Worm (Caenorhabditis elegans) whole organism, young adult: ENCODE results near the gene gtf-2H2C.

ENCODE experiments used
- B0019.2 ChIP-seq: fragments of 200-800 bp; sonication (Bioruptor generic); conservative IDR thresholded peaks from 2 replicates; pipeline ENCODE4 v1.3.6; 2022; ENCODE audit warnings: missing genetic modification reagents, missing genetic modification characterization, missing compliant biosample characterization
- B0035.1 ChIP-seq: sonication (generic microtip); optimal IDR thresholded peaks from 2 replicates; lab custom pipeline; 2016; ENCODE audit warnings: missing genetic modification characterization, mild to moderate bottlenecking, missing compliant biosample characterization, missing genotype, missing genetic modification reagents
- B0336.3 ChIP-seq: fragments of 200-800 bp; sonication (Bioruptor generic); IDR thresholded peaks from 2 replicates; pipeline ENCODE4 v1.3.6; 2022; ENCODE audit warnings: missing genetic modification characterization, missing compliant biosample characterization
- F37B4.10 ChIP-seq: fragments of 200-800 bp; sonication (Bioruptor generic); IDR thresholded peaks from 2 replicates; pipeline ENCODE4 v1.3.6; 2022; ENCODE audit warnings: missing genetic modification characterization, missing compliant biosample characterization
- F39B2.1 ChIP-seq: fragments of 200-800 bp; sonication (Bioruptor generic); IDR thresholded peaks from 2 replicates; pipeline ENCODE4 v1.3.6; 2022; ENCODE audit warnings: missing genetic modification reagents, missing genetic modification characterization, missing compliant biosample characterization
- F49E8.2 ChIP-seq: sonication (generic microtip); optimal IDR thresholded peaks from 3 replicates; lab custom pipeline; 2017; ENCODE audit warnings: missing genetic modification characterization, mild to moderate bottlenecking, missing compliant biosample characterization, antibody characterized with exemption, moderate library complexity; ENCODE audit not compliant: insufficient read depth
- K12H6.12 ChIP-seq: fragments of 200-800 bp; sonication (Bioruptor generic); optimal IDR thresholded peaks from 2 replicates; lab custom pipeline; 2018; ENCODE audit warnings: mild to moderate bottlenecking, missing genetic modification characterization, missing compliant biosample characterization
- T07F8.4 ChIP-seq: sonication (generic microtip); optimal IDR thresholded peaks from 2 replicates; lab custom pipeline; 2016; ENCODE audit warnings: mild to moderate bottlenecking, missing genetic modification characterization, moderate library complexity, missing compliant biosample characterization
- Y56A3A.18 ChIP-seq: fragments of 200-800 bp; sonication (Bioruptor generic); IDR thresholded peaks from 2 replicates; pipeline ENCODE4 v1.3.6; 2022; ENCODE audit warnings: missing genetic modification reagents, missing genetic modification characterization, missing compliant biosample characterization
- akir-1 ChIP-seq: fragments of 200-800 bp; sonication (Bioruptor generic); optimal IDR thresholded peaks from 2 replicates; lab custom pipeline; 2018; ENCODE audit warnings: mild to moderate bottlenecking, missing genetic modification characterization, moderate library complexity, missing compliant biosample characterization
- athp-1 ChIP-seq: sonication (generic microtip); optimal IDR thresholded peaks from 2 replicates; lab custom pipeline; 2017; ENCODE audit warnings: mild to moderate bottlenecking, missing genetic modification characterization, missing compliant biosample characterization
- cebp-1 ChIP-seq, 2 experiments: fragments of 200-800 bp in 1 of 2; sonication (Bioruptor generic) in 1 of 2; sonication (generic microtip) in 1 of 2; IDR thresholded peaks in 1 of 2; optimal IDR thresholded peaks in 1 of 2; 2 replicates each; pipeline versions ENCODE4 v1.3.6 to Lab custom; 2017 to 2022; ENCODE audit warnings: missing compliant biosample characterization in 2 of 2, missing genetic modification characterization in 2 of 2, mild to moderate bottlenecking in 1 of 2, missing genetic modification reagents in 1 of 2, moderate library complexity in 1 of 2
- cebp-2 ChIP-seq: fragments of 200-800 bp; sonication (Bioruptor generic); IDR thresholded peaks from 2 replicates; pipeline ENCODE4 v1.3.6; 2022; ENCODE audit warnings: missing genetic modification characterization, missing compliant biosample characterization
- ceh-79 ChIP-seq: sonication (generic microtip); optimal IDR thresholded peaks from 2 replicates; lab custom pipeline; 2017; ENCODE audit warnings: mild to moderate bottlenecking, missing genetic modification characterization, missing compliant biosample characterization
- chd-7 ChIP-seq: sonication (generic microtip); optimal IDR thresholded peaks from 2 replicates; lab custom pipeline; 2016; ENCODE audit warnings: mild to moderate bottlenecking, missing genetic modification characterization, moderate library complexity, missing compliant biosample characterization
- die-1 ChIP-seq: sonication (generic microtip); optimal IDR thresholded peaks from 2 replicates; lab custom pipeline; 2016; ENCODE audit warnings: missing genotype, mild to moderate bottlenecking, missing genetic modification characterization, missing compliant biosample characterization
- dox-1 ChIP-seq: fragments of 200-800 bp; sonication (Bioruptor generic); IDR thresholded peaks from 2 replicates; pipeline ENCODE4 v1.3.6; 2022; ENCODE audit warnings: missing genetic modification reagents, missing genetic modification characterization, missing compliant biosample characterization
- dpff-1 ChIP-seq: sonication (generic microtip); optimal IDR thresholded peaks from 2 replicates; lab custom pipeline; 2017; ENCODE audit warnings: mild to moderate bottlenecking, missing genetic modification characterization, missing compliant biosample characterization
- dpl-1 ChIP-seq: fragments of 150-350 bp; optimal IDR thresholded peaks from 2 replicates; lab custom pipeline; 2014; ENCODE audit warnings: missing biosample characterization, missing genetic modification reagents, missing genetic modification characterization
- egrh-3 ChIP-seq: fragments of 200-800 bp; sonication (Bioruptor generic); IDR thresholded peaks from 2 replicates; pipeline ENCODE4 v1.3.6; 2022; ENCODE audit warnings: missing genetic modification reagents, missing genetic modification characterization, missing compliant biosample characterization
- ekl-4 ChIP-seq: fragments of 200-800 bp; sonication (Bioruptor generic); IDR thresholded peaks from 2 replicates; pipeline ENCODE4 v1.3.6; 2022; ENCODE audit warnings: missing genetic modification reagents, missing genetic modification characterization, missing compliant biosample characterization
- gei-17 ChIP-seq: fragments of 200-800 bp; sonication (Bioruptor generic); optimal IDR thresholded peaks from 2 replicates; lab custom pipeline; 2018; ENCODE audit warnings: mild to moderate bottlenecking, missing genetic modification characterization, missing compliant biosample characterization
- hlh-12 ChIP-seq: sonication (generic microtip); optimal IDR thresholded peaks from 2 replicates; lab custom pipeline; 2016; ENCODE audit warnings: missing genetic modification characterization, missing compliant biosample characterization
- hmg-1.2 ChIP-seq: fragments of 200-800 bp; sonication (Bioruptor generic); IDR thresholded peaks from 2 replicates; pipeline ENCODE4 v1.3.6; 2022; ENCODE audit warnings: missing genetic modification reagents, missing genetic modification characterization, missing compliant biosample characterization
- hmg-20 ChIP-seq: fragments of 200-800 bp; sonication (Bioruptor generic); IDR thresholded peaks from 2 replicates; pipeline ENCODE4 v1.3.6; 2022; ENCODE audit warnings: missing genetic modification reagents, missing genetic modification characterization, missing compliant biosample characterization
- hrde-1 ChIP-seq: sonication (generic microtip); optimal IDR thresholded peaks from 2 replicates; lab custom pipeline; 2016; ENCODE audit warnings: missing genetic modification characterization, mild to moderate bottlenecking, missing compliant biosample characterization, moderate library complexity, missing genotype, missing genetic modification reagents, borderline replicate concordance
- madf-3 ChIP-seq: fragments of 200-800 bp; sonication (Bioruptor generic); IDR thresholded peaks from 2 replicates; pipeline ENCODE4 v1.3.6; 2022; ENCODE audit warnings: missing genetic modification reagents, missing genetic modification characterization, missing compliant biosample characterization
- mcd-1 ChIP-seq: fragments of 200-800 bp; sonication (Bioruptor generic); IDR thresholded peaks from 2 replicates; pipeline ENCODE4 v1.3.6; 2022; ENCODE audit warnings: missing genetic modification reagents, missing genetic modification characterization, missing compliant biosample characterization
- mel-28 ChIP-seq: sonication (generic microtip); optimal IDR thresholded peaks from 2 replicates; lab custom pipeline; 2016; ENCODE audit warnings: borderline replicate concordance, mild to moderate bottlenecking, missing genetic modification characterization, missing compliant biosample characterization
- mes-4 ChIP-seq: sonication (generic microtip); optimal IDR thresholded peaks from 2 replicates; lab custom pipeline; 2016; ENCODE audit warnings: missing genotype, missing genetic modification characterization, missing compliant biosample characterization
- mxl-1 ChIP-seq: sonication (generic microtip); optimal IDR thresholded peaks from 2 replicates; lab custom pipeline; 2016; ENCODE audit warnings: missing genetic modification characterization, missing compliant biosample characterization
- nfya-2 ChIP-seq: fragments of 200-800 bp; sonication (Bioruptor generic); IDR thresholded peaks from 2 replicates; pipeline ENCODE4 v1.3.6; 2022; ENCODE audit warnings: missing genetic modification reagents, missing genetic modification characterization, missing compliant biosample characterization
- nhr-120 ChIP-seq: fragments of 200-800 bp; sonication (Bioruptor generic); IDR thresholded peaks from 2 replicates; pipeline ENCODE4 v1.3.6; 2022; ENCODE audit warnings: missing genetic modification characterization, missing compliant biosample characterization
- nhr-27 ChIP-seq: fragments of 200-800 bp; sonication (Bioruptor generic); optimal IDR thresholded peaks from 2 replicates; lab custom pipeline; 2018; ENCODE audit warnings: mild to moderate bottlenecking, missing genetic modification characterization, moderate library complexity, missing compliant biosample characterization
- nhr-80 ChIP-seq: sonication (generic microtip); optimal IDR thresholded peaks from 2 replicates; lab custom pipeline; 2016; ENCODE audit warnings: missing genetic modification characterization, missing compliant biosample characterization
- nhr-90 ChIP-seq: sonication (generic microtip); optimal IDR thresholded peaks from 2 replicates; lab custom pipeline; 2016; ENCODE audit warnings: missing genotype, mild to moderate bottlenecking, missing genetic modification characterization, missing compliant biosample characterization
- rcor-1 ChIP-seq: fragments of 200-800 bp; sonication (Bioruptor generic); IDR thresholded peaks from 2 replicates; pipeline ENCODE4 v1.3.6; 2022; ENCODE audit warnings: missing genetic modification reagents, missing genetic modification characterization, missing compliant biosample characterization
- sdz-38 ChIP-seq: sonication (generic microtip); optimal IDR thresholded peaks from 2 replicates; lab custom pipeline; 2016; ENCODE audit warnings: missing genotype, missing genetic modification characterization, missing compliant biosample characterization
- somi-1 ChIP-seq: fragments of 200-800 bp; sonication (Bioruptor generic); optimal IDR thresholded peaks from 2 replicates; lab custom pipeline; 2018; ENCODE audit warnings: mild to moderate bottlenecking, missing genetic modification characterization, missing compliant biosample characterization
- unc-130 ChIP-seq: sonication (generic microtip); optimal IDR thresholded peaks from 2 replicates; lab custom pipeline; 2016; ENCODE audit warnings: missing genetic modification reagents, missing genetic modification characterization, missing compliant biosample characterization
- unc-62 ChIP-seq: fragments of 150-350 bp; optimal IDR thresholded peaks from 2 replicates; lab custom pipeline; 2014; ENCODE audit warnings: missing biosample characterization, missing genetic modification reagents, missing genetic modification characterization
- ztf-3 ChIP-seq: fragments of 200-800 bp; sonication (Bioruptor generic); optimal IDR thresholded peaks from 2 replicates; lab custom pipeline; 2018; ENCODE audit warnings: mild to moderate bottlenecking, missing genetic modification characterization, missing compliant biosample characterization
- ztf-6 ChIP-seq: fragments of 200-800 bp; sonication (Bioruptor generic); IDR thresholded peaks from 2 replicates; pipeline ENCODE4 v1.3.6; 2022; ENCODE audit warnings: missing genetic modification reagents, missing genetic modification characterization, missing compliant biosample characterization

The gtf-2H2C gene

ce11 chrIII:10094538-10094937, 4.0 kb upstream of the gtf-2H2C start (continued):
- TF ChIP-seq unc-62 (GFP tag; lab: Kevin White, UChicago) (no peak), somi-1 (GFP tag; lab: Kevin White, UChicago) (no peak), ekl-4 (GFP tag; lab: Robert Waterston, UW) (0 out of 2 replicates have a peak, but pooled peaks have one; percentile 64), die-1 (tag; lab: Kevin White, UChicago) (no peak), madf-3 (GFP tag; lab: Robert Waterston, UW) (0 out of 2 replicates have a peak, but pooled peaks have one; percentile 51), unc-130 (GFP tag; lab: Kevin White, UChicago) (no peak), sdz-38 (no peak), hmg-1.2 (GFP tag; lab: Robert Waterston, UW) (peak; percentile 31; the same call in 1 of the 2 replicates), mcd-1 (GFP tag; lab: Robert Waterston, UW) (no peak), rcor-1 (GFP tag; lab: Robert Waterston, UW) (no peak), ceh-79 (no peak), F37B4.10 (GFP tag; lab: Robert Waterston, UW) (no peak), cebp-1 (GFP tag; IDR thresholded peaks at IDR 0.05; lab: Robert Waterston, UW) (no peak), cebp-1 (tag; optimal IDR thresholded peaks at IDR 0.05; lab: Kevin White, UChicago) (peak; percentile 29), egrh-3 (GFP tag; lab: Robert Waterston, UW) (peak; percentile 88), hrde-1 (tag; lab: Kevin White, UChicago) (no peak), mxl-1 (tag; lab: Kevin White, UChicago) (no peak), ztf-6 (GFP tag; lab: Robert Waterston, UW) (no peak), B0336.3 (GFP tag; lab: Robert Waterston, UW) (no peak), F39B2.1 (GFP tag; lab: Robert Waterston, UW) (no peak), mel-28 (no peak), mes-4 (no peak), dpff-1 (no peak), T07F8.4 (tag; lab: Kevin White, UChicago) (no peak), K12H6.12 (tag; lab: Kevin White, UChicago) (no peak), nhr-120 (GFP tag; lab: Robert Waterston, UW) (0 out of 2 replicates have a peak, but pooled peaks have one; percentile 57), hlh-12 (tag; lab: Kevin White, UChicago) (no peak), B0019.2 (GFP tag; lab: Robert Waterston, UW) (no peak), B0035.1 (tag; lab: Kevin White, UChicago) (no peak), gei-17 (GFP tag; lab: Kevin White, UChicago) (no peak), cebp-2 (GFP tag; lab: Robert Waterston, UW) (no peak), hmg-20 (GFP tag; lab: Robert Waterston, UW) (no peak), Y56A3A.18 (GFP tag; lab: Robert Waterston, UW) (no peak), dox-1 (GFP tag; lab: Robert Waterston, UW) (peak; percentile 13; the same call in 1 of the 2 replicates), nhr-27 (tag; lab: Kevin White, UChicago) (no peak), akir-1 (GFP tag; lab: Kevin White, UChicago) (no peak), nhr-90 (no peak), F49E8.2 (tag; lab: Kevin White, UChicago) (no peak), chd-7 (peak; percentile 23), ztf-3 (GFP tag; lab: Kevin White, UChicago) (no peak), nfya-2 (GFP tag; lab: Robert Waterston, UW) (no peak), athp-1 (tag; lab: Kevin White, UChicago) (no peak), dpl-1 (GFP tag; lab: Kevin White, UChicago) (no peak), nhr-80 (tag; lab: Kevin White, UChicago) (no peak)
